Worm (Caenorhabditis elegans) whole organism, L4/young adult: Measurements from ENCODE around the gene his-59.

Source experiments
- W03F9.2 ChIP-seq: fragments of 150-350 bp; optimal IDR thresholded peaks from 2 replicates; lab custom pipeline; 2014; ENCODE audit warnings: missing biosample characterization, missing genetic modification characterization
- dao-5 ChIP-seq: sonication (generic microtip); optimal IDR thresholded peaks from 2 replicates; lab custom pipeline; 2016; ENCODE audit warnings: missing genotype, missing genetic modification characterization, moderate library complexity, missing compliant biosample characterization
- him-1 ChIP-seq: sonication (generic microtip); optimal IDR thresholded peaks from 2 replicates; lab custom pipeline; 2016; ENCODE audit warnings: missing genotype, missing genetic modification reagents, missing genetic modification characterization, missing compliant biosample characterization

ce11 chrIV:7487554-7488456, at the start of gene his-59, which contains the start of gene his-60:
- no peak for TF ChIP-seq him-1
- no peak for TF ChIP-seq W03F9.2
- peak; percentile 12 for TF ChIP-seq dao-5 (tag; lab: Kevin White, UChicago)
